Fruit fly (Drosophila melanogaster): ENCODE measurements around the gene pigs.

The pigs gene

DNA sequence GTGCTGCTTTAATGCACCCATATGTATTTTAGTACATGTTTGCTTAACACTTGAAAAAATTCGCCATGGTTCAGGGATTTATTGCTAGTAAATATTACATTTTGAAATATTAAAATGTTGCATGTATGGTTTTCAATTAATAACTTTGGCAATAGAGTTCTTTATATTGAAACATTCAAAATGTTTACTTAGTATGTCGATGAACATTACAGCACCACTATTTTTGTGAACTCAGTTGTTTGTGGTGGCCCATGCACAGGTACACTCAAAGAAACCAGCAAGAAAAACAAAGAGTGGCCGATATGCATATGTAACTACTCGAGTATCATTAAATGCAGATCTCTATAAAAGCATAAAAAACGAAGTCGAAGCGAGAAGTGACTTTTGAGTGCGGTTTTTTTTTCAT, 102.2 kb downstream of the pigs start (continued):
- TF ChIP-seq Sox15 (GFP tag; optimal IDR thresholded peaks at IDR 0.05) (no peak), acj6 (GFP tag; optimal IDR thresholded peaks at IDR 0.05) (peak; percentile 65), dsx (GFP tag; optimal IDR thresholded peaks at IDR 0.05; ENCODE audit: poor library complexity, severe bottlenecking) (peak; percentile 72), Hr4 (GFP tag; optimal IDR thresholded peaks at IDR 0.05) (peak; percentile 87), Sox14 (GFP tag; optimal IDR thresholded peaks at IDR 0.05) (peak; percentile 49), topi (GFP tag; optimal IDR thresholded peaks at IDR 0.05) (peak; percentile 15), CG3919 (GFP tag; optimal IDR thresholded peaks at IDR 0.05) (peak; percentile 59), CG11902 (GFP tag; optimal IDR thresholded peaks at IDR 0.05) (no peak), Eip75B (GFP tag; optimal IDR thresholded peaks at IDR 0.05) (peak; percentile 58), eg (GFP tag; IDR thresholded peaks at IDR 0.05) (peak; percentile 87), CG32006 (GFP tag; optimal IDR thresholded peaks at IDR 0.05) (peak; percentile 91), Ets21C (GFP tag; optimal IDR thresholded peaks at IDR 0.05) (no peak), CG6792 (GFP tag; optimal IDR thresholded peaks at IDR 0.05) (peak; percentile 28), CG7368 (GFP tag; optimal IDR thresholded peaks at IDR 0.05) (peak; percentile 46), Ets96B (tag; optimal IDR thresholded peaks at IDR 0.05) (peak; percentile 64), CG1621 (tag; optimal IDR thresholded peaks at IDR 0.05) (peak; percentile 67), CG6808 (GFP tag; optimal IDR thresholded peaks at IDR 0.05) (peak; percentile 76), fd85E (GFP tag; optimal IDR thresholded peaks at IDR 0.05) (no peak), CG6276 (GFP tag; optimal IDR thresholded peaks at IDR 0.05) (peak; percentile 80), CG9139 (GFP tag; optimal IDR thresholded peaks at IDR 0.05) (peak; percentile 58), achi (GFP tag; optimal IDR thresholded peaks at IDR 0.05) (peak; percentile 73), cyc (GFP tag; optimal IDR thresholded peaks at IDR 0.05) (no peak), Smox (GFP tag; optimal IDR thresholded peaks at IDR 0.05) (no peak), CG6163 (GFP tag; IDR thresholded peaks at IDR 0.05) (peak; percentile 85), lz (GFP tag; optimal IDR thresholded peaks at IDR 0.05) (peak; percentile 26), Hr39 (GFP tag; optimal IDR thresholded peaks at IDR 0.05) (peak; percentile 15), CG3032 (tag; optimal IDR thresholded peaks at IDR 0.05) (peak; percentile 75), CG10669 (GFP tag; optimal IDR thresholded peaks at IDR 0.05) (peak; percentile 77), CG31627 (GFP tag; optimal IDR thresholded peaks at IDR 0.05) (peak; percentile 2), Lpt (GFP tag; optimal IDR thresholded peaks at IDR 0.05) (peak; percentile 72), spab (GFP tag; optimal IDR thresholded peaks at IDR 0.05) (peak; percentile 62), svp (GFP tag) (peak; percentile 52), fkh (GFP tag; optimal IDR thresholded peaks at IDR 0.05) (peak; percentile 58), CG4318 (GFP tag; optimal IDR thresholded peaks at IDR 0.05) (peak; percentile 75), CG8319 (GFP tag; optimal IDR thresholded peaks at IDR 0.05) (no peak)

DNA sequence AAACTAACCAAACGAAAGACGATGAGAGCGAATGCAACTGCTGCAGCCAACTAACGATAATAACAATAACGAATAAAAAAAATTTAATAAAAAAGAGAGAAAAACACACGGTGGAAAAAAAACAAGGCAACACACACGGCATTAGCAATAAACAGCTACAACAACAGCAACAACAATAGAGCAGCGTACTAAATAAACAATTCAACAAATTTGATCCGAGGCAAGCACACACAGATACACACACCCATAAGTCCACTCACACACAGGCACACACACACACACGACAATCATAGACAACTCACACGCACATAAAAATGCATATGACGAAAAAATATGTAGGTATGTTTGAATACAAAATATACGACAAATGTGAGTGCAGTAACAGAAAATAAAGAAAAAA, 102.7 kb downstream of the pigs start:
- TF ChIP-seq Blimp-1 (GFP tag; optimal IDR thresholded peaks at IDR 0.05) = no peak
- TF ChIP-seq CG11902 (GFP tag; optimal IDR thresholded peaks at IDR 0.05) = no peak
- TF ChIP-seq CG1621 (tag; optimal IDR thresholded peaks at IDR 0.05) = no peak
- TF ChIP-seq CG15336 (GFP tag; IDR thresholded peaks at IDR 0.05) = peak; percentile 53; the same call in 1 of the 2 replicates
- TF ChIP-seq fkh (GFP tag; optimal IDR thresholded peaks at IDR 0.05) = peak; percentile 37
- TF ChIP-seq CG6276 (GFP tag; optimal IDR thresholded peaks at IDR 0.05) = peak; percentile 53
- TF ChIP-seq CG8119 (GFP tag; IDR thresholded peaks at IDR 0.05) = peak; percentile 34; the same call in 1 of the 3 replicates
- TF ChIP-seq cyc (GFP tag; optimal IDR thresholded peaks at IDR 0.05) = no peak

Measured in whole organism, prepupa.